Fruit fly (Drosophila melanogaster) whole organism, pupa: ENCODE measurements around the gene Sirt6.
A peak's percentile ranks its signal among the peaks of the same experiment; 100 is the strongest.

Source experiments
- CG8301 ChIP-seq: fragments of 200-800 bp; sonication (Bioruptor generic); optimal IDR thresholded peaks from 2 replicates; lab custom pipeline; 2018; ENCODE audit warnings: missing biosample characterization, mild to moderate bottlenecking, missing genetic modification characterization
- Ets98B ChIP-seq: fragments of 200-800 bp; sonication (Bioruptor generic); IDR thresholded peaks from 2 replicates; pipeline ENCODE4 v1.3.6; 2022; ENCODE audit warnings: missing biosample characterization, missing genetic modification characterization
- Pif1B ChIP-seq: fragments of 200-800 bp; sonication (Bioruptor generic); optimal IDR thresholded peaks from 3 replicates; lab custom pipeline; 2016; ENCODE audit warnings: missing biosample characterization, missing genetic modification characterization
- rn ChIP-seq: fragments of 200-800 bp; sonication (Bioruptor generic); IDR thresholded peaks from 2 replicates; pipeline ENCODE4 v1.3.6; 2022; ENCODE audit warnings: missing biosample characterization, missing genetic modification characterization

dm6 chr3R:10212799-10213198 lies 48.9 kb downstream of the Sirt6 start, which contains the start of gene Timp:
- peak; percentile 20; the same call in 1 of the 2 replicates for TF ChIP-seq Ets98B
- TF ChIP-seq rn, result no peak
- TF ChIP-seq Pif1B (GFP tag; lab: Kevin White, UChicago), result no peak
- TF ChIP-seq CG8301 (tag; lab: Kevin White, UChicago), result no peak
